Fruit fly (Drosophila melanogaster): Measurements from ENCODE around the gene Apl.

Apl gene

dm6 chr3L:16609120-16609519 is 14.1 kb downstream of the Apl start, which contains the start of gene CG4098 (continued):
- peak; percentile 46 for TF ChIP-seq CHES-1-like (GFP tag; optimal IDR thresholded peaks at IDR 0.05)
- no peak for TF ChIP-seq pita (GFP tag; optimal IDR thresholded peaks at IDR 0.05)
- peak; percentile 87; the same call in 2 of the 3 replicates for TF ChIP-seq ci (GFP tag; IDR thresholded peaks at IDR 0.05)
- no peak for TF ChIP-seq gsb-n (tag; optimal IDR thresholded peaks at IDR 0.05)
- peak; percentile 49 for TF ChIP-seq CG13894 (tag; optimal IDR thresholded peaks at IDR 0.05)
- no peak for TF ChIP-seq cad (GFP tag; optimal IDR thresholded peaks at IDR 0.05)
- no peak for TF ChIP-seq CG17568 (GFP tag; optimal IDR thresholded peaks at IDR 0.05)
- TF ChIP-seq Doc2 (GFP tag; IDR thresholded peaks at IDR 0.05): no peak
- TF ChIP-seq Sry-δ (GFP tag; optimal IDR thresholded peaks at IDR 0.05): peak; percentile 51
- peak; percentile 24 for TF ChIP-seq CG12071 (GFP tag; optimal IDR thresholded peaks at IDR 0.05)
- TF ChIP-seq eyg (GFP tag; optimal IDR thresholded peaks at IDR 0.05): peak; percentile 19
- TF ChIP-seq CG5180 (GFP tag; optimal IDR thresholded peaks at IDR 0.05): no peak
- TF ChIP-seq sens-2 (GFP tag; IDR thresholded peaks at IDR 0.05): no peak
- TF ChIP-seq CG34376 (GFP tag; optimal IDR thresholded peaks at IDR 0.05): peak; percentile 47
- peak; percentile 41 for TF ChIP-seq CG13775 (GFP tag; optimal IDR thresholded peaks at IDR 0.05)
- TF ChIP-seq Nf-YA (GFP tag; IDR thresholded peaks at IDR 0.05): peak; percentile 48; the same call in 1 of the 2 replicates
- peak; percentile 39 for TF ChIP-seq ERR (GFP tag; optimal IDR thresholded peaks at IDR 0.05)
- TF ChIP-seq Hr51 (GFP tag; optimal IDR thresholded peaks at IDR 0.05): peak; percentile 7 to 39
- peak; percentile 43; the same call in 1 of the 2 replicates for TF ChIP-seq CG7372 (GFP tag; IDR thresholded peaks at IDR 0.05)
- TF ChIP-seq TFAM (GFP tag; optimal IDR thresholded peaks at IDR 0.05): no peak
- TF ChIP-seq vvl (GFP tag; IDR thresholded peaks at IDR 0.05): peak; percentile 90
- TF ChIP-seq E2f2 (GFP tag; IDR thresholded peaks at IDR 0.05): peak; percentile 86
- TF ChIP-seq Dref (GFP tag; IDR thresholded peaks at IDR 0.05): peak; percentile 53
- TF ChIP-seq gt (GFP tag; IDR thresholded peaks at IDR 0.05): no peak
- no peak for TF ChIP-seq peb (GFP tag; IDR thresholded peaks at IDR 0.05)
- TF ChIP-seq slbo (GFP tag; IDR thresholded peaks at IDR 0.05): peak; percentile 92
- no peak for TF ChIP-seq CG5953 (GFP tag; IDR thresholded peaks at IDR 0.05)
- peak; percentile 25 for TF ChIP-seq ash1 (GFP tag; optimal IDR thresholded peaks at IDR 0.05)
- TF ChIP-seq CG34224 (GFP tag; IDR thresholded peaks at IDR 0.05; ENCODE audit: partially characterized antibody): no peak
- peak; percentile 34 for TF ChIP-seq CG10979 (tag; optimal IDR thresholded peaks at IDR 0.05)
- TF ChIP-seq hth (optimal IDR thresholded peaks at IDR 0.05): no peak
- TF ChIP-seq Poxn (GFP tag; IDR thresholded peaks at IDR 0.05): no peak
- TF ChIP-seq CG9876 (GFP tag; optimal IDR thresholded peaks at IDR 0.05): peak; percentile 26
- no peak for TF ChIP-seq sim (GFP tag; IDR thresholded peaks at IDR 0.05)
- TF ChIP-seq CG9797 (GFP tag; optimal IDR thresholded peaks at IDR 0.05): peak; percentile 52
- TF ChIP-seq Hmr (GFP tag; optimal IDR thresholded peaks at IDR 0.05): peak; percentile 52
- peak; percentile 64 for TF ChIP-seq CG11247 (GFP tag; IDR thresholded peaks at IDR 0.05)
- no peak for TF ChIP-seq dimm (GFP tag; IDR thresholded peaks at IDR 0.05)
- TF ChIP-seq CG17186 (GFP tag; optimal IDR thresholded peaks at IDR 0.05): no peak
- peak; percentile 25 for TF ChIP-seq CG13123 (GFP tag; optimal IDR thresholded peaks at IDR 0.05)
- TF ChIP-seq zen (tag; optimal IDR thresholded peaks at IDR 0.05): no peak
- no peak for TF ChIP-seq CG11723 (GFP tag; optimal IDR thresholded peaks at IDR 0.05)
- peak; percentile 56 for TF ChIP-seq fu2 (GFP tag; optimal IDR thresholded peaks at IDR 0.05)
- peak; percentile 45 for TF ChIP-seq CG17829 (tag; optimal IDR thresholded peaks at IDR 0.05)
- no peak for TF ChIP-seq klu (GFP tag; IDR thresholded peaks at IDR 0.05)
- peak; percentile 10 for TF ChIP-seq ftz-f1 (GFP tag; optimal IDR thresholded peaks at IDR 0.05)
- TF ChIP-seq wek (GFP tag; optimal IDR thresholded peaks at IDR 0.05): peak; percentile 48
- TF ChIP-seq Med (GFP tag): peak; percentile 96
- peak; percentile 2 for TF ChIP-seq CrebB (tag; optimal IDR thresholded peaks at IDR 0.05)
- peak; percentile 56 for TF ChIP-seq CG8944 (GFP tag; optimal IDR thresholded peaks at IDR 0.05)
- TF ChIP-seq Lhr (GFP tag; optimal IDR thresholded peaks at IDR 0.05): no peak
- TF ChIP-seq exex (tag; optimal IDR thresholded peaks at IDR 0.05): no peak

Data from whole organism, embryonic.